Fruit fly (Drosophila melanogaster): ENCODE data around the gene Gr8a.
A peak's percentile ranks its signal among the peaks of the same experiment; 100 is the strongest.

Gene Gr8a

dm6 chrX:9251212-9251877 lies 24.4 kb downstream of the Gr8a start (continued):
- TF ChIP-seq CG7987 (GFP tag; optimal IDR thresholded peaks at IDR 0.05) (no peak), H2.0 (GFP tag; IDR thresholded peaks at IDR 0.05) (no peak), CG10274 (GFP tag; optimal IDR thresholded peaks at IDR 0.05) (no peak), kay (GFP tag; optimal IDR thresholded peaks at IDR 0.05) (no peak), Hr39 (optimal IDR thresholded peaks at IDR 0.05) (no peak), ato (GFP tag; IDR thresholded peaks at IDR 0.05; ENCODE audit: partially characterized antibody) (no peak), yki (optimal IDR thresholded peaks at IDR 0.05) (no peak), Spps (tag; optimal IDR thresholded peaks at IDR 0.05) (no peak), shn (GFP tag; optimal IDR thresholded peaks at IDR 0.05) (no peak), vnd (GFP tag; IDR thresholded peaks at IDR 0.05; ENCODE audit: partially characterized antibody) (no peak), CG12659 (GFP tag; optimal IDR thresholded peaks at IDR 0.05) (peak; percentile 12), MESR4 (GFP tag; optimal IDR thresholded peaks at IDR 0.05) (no peak), CG10267 (tag; optimal IDR thresholded peaks at IDR 0.05) (no peak), Drgx (GFP tag; IDR thresholded peaks at IDR 0.05) (peak; percentile 51), CG32532 (GFP tag; IDR thresholded peaks at IDR 0.05) (no peak), CG12299 (tag; optimal IDR thresholded peaks at IDR 0.05) (no peak), CG14667 (GFP tag; IDR thresholded peaks at IDR 0.05) (no peak), CG6254 (GFP tag; optimal IDR thresholded peaks at IDR 0.05) (no peak), sob (GFP tag; IDR thresholded peaks at IDR 0.05) (0 out of 2 replicates have a peak, but pooled peaks have one; percentile 33), CG30020 (tag; optimal IDR thresholded peaks at IDR 0.05) (no peak), sc (optimal IDR thresholded peaks at IDR 0.05) (no peak), sc (GFP tag; optimal IDR thresholded peaks at IDR 0.05) (no peak), cg (GFP tag; optimal IDR thresholded peaks at IDR 0.05) (no peak), Side (GFP tag; optimal IDR thresholded peaks at IDR 0.05) (no peak), CG9797 (GFP tag; optimal IDR thresholded peaks at IDR 0.05) (no peak), CG11093 (GFP tag; IDR thresholded peaks at IDR 0.05) (no peak), CG4404 (GFP tag; IDR thresholded peaks at IDR 0.05) (no peak), CG12071 (GFP tag; optimal IDR thresholded peaks at IDR 0.05) (no peak), CG17802 (tag; optimal IDR thresholded peaks at IDR 0.05) (no peak), CG17361 (GFP tag; IDR thresholded peaks at IDR 0.05) (peak; percentile 47; the same call in 1 of the 3 replicates), her (GFP tag; optimal IDR thresholded peaks at IDR 0.05) (no peak), Tbp (GFP tag; optimal IDR thresholded peaks at IDR 0.05) (no peak), CG12391 (tag; optimal IDR thresholded peaks at IDR 0.05) (peak; percentile 40), ranshi (GFP tag; IDR thresholded peaks at IDR 0.05) (no peak), CG5180 (GFP tag; optimal IDR thresholded peaks at IDR 0.05) (no peak), CG4820 (GFP tag; optimal IDR thresholded peaks at IDR 0.05) (no peak), CG4617 (GFP tag; optimal IDR thresholded peaks at IDR 0.05; ENCODE audit: borderline replicate concordance) (no peak), zf30C (GFP tag; optimal IDR thresholded peaks at IDR 0.05) (no peak), CG11723 (GFP tag; optimal IDR thresholded peaks at IDR 0.05) (no peak), CG7928 (GFP tag; optimal IDR thresholded peaks at IDR 0.05) (no peak), CG14014 (GFP tag; IDR thresholded peaks at IDR 0.05) (no peak), pros (GFP tag; optimal IDR thresholded peaks at IDR 0.05) (no peak), PHDP (tag; optimal IDR thresholded peaks at IDR 0.05) (no peak), scrt (GFP tag; optimal IDR thresholded peaks at IDR 0.05) (no peak), CG12769 (tag; optimal IDR thresholded peaks at IDR 0.05) (no peak), slbo (GFP tag; IDR thresholded peaks at IDR 0.05) (peak; percentile 51), oc (tag; optimal IDR thresholded peaks at IDR 0.05) (no peak), Hey (tag; optimal IDR thresholded peaks at IDR 0.05) (no peak), hth (optimal IDR thresholded peaks at IDR 0.05) (no peak), CG2889 (GFP tag; IDR thresholded peaks at IDR 0.05) (no peak), fd64A (GFP tag; optimal IDR thresholded peaks at IDR 0.05) (no peak), CG17328 (GFP tag; IDR thresholded peaks at IDR 0.05) (no peak)

All from whole organism, embryonic.